Worm (Caenorhabditis elegans) whole organism, L4 larva: ENCODE results near the gene nhr-252.

Experiments used
- F10B5.3 ChIP-seq: sonication (generic microtip); optimal IDR thresholded peaks from 2 replicates; lab custom pipeline; 2016; ENCODE audit warnings: mild to moderate bottlenecking, missing genetic modification characterization, missing compliant biosample characterization
- F26F4.8 ChIP-seq: fragments of 200-800 bp; sonication (Bioruptor generic); conservative IDR thresholded peaks from 2 replicates; pipeline ENCODE4 v1.3.6; 2022; ENCODE audit warnings: missing genetic modification characterization, missing compliant biosample characterization
- R02D3.7 ChIP-seq: fragments of 150-350 bp; sonication (generic microtip); optimal IDR thresholded peaks from 3 replicates; lab custom pipeline; 2014; ENCODE audit warnings: missing biosample characterization, missing genetic modification characterization
- T20F7.1 ChIP-seq: fragments of 200-800 bp; sonication (Bioruptor generic); optimal IDR thresholded peaks from 2 replicates; lab custom pipeline; 2018; ENCODE audit warnings: mild to moderate bottlenecking, missing genetic modification characterization, missing compliant biosample characterization
- T26A8.4 ChIP-seq: fragments of 200-800 bp; sonication (Bioruptor generic); IDR thresholded peaks from 2 replicates; pipeline ENCODE4 v1.3.6; 2022; ENCODE audit warnings: missing genetic modification characterization, missing compliant biosample characterization
- Y105C5A.15 ChIP-seq: fragments of 200-800 bp; sonication (Bioruptor generic); IDR thresholded peaks from 2 replicates; pipeline ENCODE4 v1.3.6; 2022; ENCODE audit warnings: missing genetic modification characterization, missing compliant biosample characterization
- Y48G9A.11 ChIP-seq: fragments of 200-800 bp; sonication (Bioruptor generic); IDR thresholded peaks from 2 replicates; pipeline ENCODE4 v1.3.6; 2022; ENCODE audit warnings: missing genetic modification reagents, missing genetic modification characterization, missing compliant biosample characterization
- Y5F2A.4 ChIP-seq: fragments of 200-800 bp; sonication (Bioruptor generic); optimal IDR thresholded peaks from 2 replicates; lab custom pipeline; 2018; ENCODE audit warnings: mild to moderate bottlenecking, missing genetic modification characterization, missing compliant biosample characterization
- ceh-32 ChIP-seq: sonication (generic microtip); optimal IDR thresholded peaks from 2 replicates; lab custom pipeline; 2016; ENCODE audit warnings: mild to moderate bottlenecking, missing genetic modification characterization, missing compliant biosample characterization; ENCODE audit not compliant: poor library complexity
- ceh-62 ChIP-seq: sonication (generic microtip); optimal IDR thresholded peaks from 2 replicates; lab custom pipeline; 2017; ENCODE audit warnings: missing biosample characterization, missing genetic modification characterization
- ceh-82 ChIP-seq: sonication (generic microtip); optimal IDR thresholded peaks from 2 replicates; lab custom pipeline; 2017; ENCODE audit warnings: missing biosample characterization, missing genetic modification characterization
- cey-2 ChIP-seq: sonication (generic microtip); optimal IDR thresholded peaks from 3 replicates; lab custom pipeline; 2017; ENCODE audit warnings: missing genetic modification characterization, mild to moderate bottlenecking, missing compliant biosample characterization, antibody characterized with exemption, borderline replicate concordance; ENCODE audit not compliant: insufficient read depth
- daf-16 ChIP-seq, 3 experiments: sonication (generic microtip); optimal IDR thresholded peaks; 2 replicates each; lab custom pipeline; 2016 to 2017; ENCODE audit warnings: missing genetic modification characterization in 3 of 3, missing genetic modification reagents in 3 of 3, mild to moderate bottlenecking in 2 of 3, missing compliant biosample characterization in 2 of 3, missing biosample characterization in 1 of 3, moderate library complexity in 1 of 3
- daf-8 ChIP-seq: fragments of 200-800 bp; sonication (Bioruptor generic); IDR thresholded peaks from 2 replicates; pipeline ENCODE4 v1.3.6; 2022; ENCODE audit warnings: missing genetic modification characterization, missing compliant biosample characterization
- dmd-6 ChIP-seq: fragments of 200-800 bp; sonication (Bioruptor generic); IDR thresholded peaks from 2 replicates; pipeline ENCODE4 v1.3.6; 2022; ENCODE audit warnings: missing genetic modification reagents, missing genetic modification characterization, missing compliant biosample characterization
- dmd-8 ChIP-seq: fragments of 200-800 bp; sonication (Bioruptor generic); IDR thresholded peaks from 2 replicates; pipeline ENCODE4 v1.3.6; 2022; ENCODE audit warnings: missing genetic modification characterization, missing compliant biosample characterization
- duxl-1 ChIP-seq: sonication (generic microtip); optimal IDR thresholded peaks from 2 replicates; lab custom pipeline; 2016; ENCODE audit warnings: mild to moderate bottlenecking, missing genetic modification characterization, moderate library complexity, missing compliant biosample characterization; ENCODE audit not compliant: poor library complexity
- dve-1 ChIP-seq: sonication (generic microtip); optimal IDR thresholded peaks from 2 replicates; lab custom pipeline; 2017; ENCODE audit warnings: antibody characterized with exemption, mild to moderate bottlenecking, missing genetic modification characterization, missing compliant biosample characterization; ENCODE audit not compliant: insufficient read depth
- egl-27 ChIP-seq: sonication (generic microtip); optimal IDR thresholded peaks from 3 replicates; lab custom pipeline; 2017; ENCODE audit warnings: missing biosample characterization, missing genetic modification reagents, missing genetic modification characterization
- gei-8 ChIP-seq: fragments of 200-800 bp; sonication (Bioruptor generic); optimal IDR thresholded peaks from 2 replicates; lab custom pipeline; 2018; ENCODE audit warnings: mild to moderate bottlenecking, missing genetic modification characterization, missing compliant biosample characterization
- hif-1 ChIP-seq, 2 experiments: sonication (generic microtip); optimal IDR thresholded peaks; 2 replicates each; lab custom pipeline; 2016 to 2017; ENCODE audit warnings: missing compliant biosample characterization in 2 of 2, missing genetic modification characterization in 2 of 2, missing genetic modification reagents in 2 of 2, missing genotype in 2 of 2, mild to moderate bottlenecking in 1 of 2
- hlh-11 ChIP-seq: fragments of 200-800 bp; sonication (Bioruptor generic); optimal IDR thresholded peaks from 2 replicates; lab custom pipeline; 2018; ENCODE audit warnings: mild to moderate bottlenecking, missing genetic modification characterization, missing compliant biosample characterization
- hmg-1.1 ChIP-seq: fragments of 200-800 bp; sonication (Bioruptor generic); IDR thresholded peaks from 2 replicates; pipeline ENCODE4 v1.3.6; 2022; ENCODE audit warnings: missing genetic modification reagents, missing genetic modification characterization, missing compliant biosample characterization
- lin-13 ChIP-seq: fragments of 150-350 bp; optimal IDR thresholded peaks from 2 replicates; lab custom pipeline; 2014; ENCODE audit warnings: missing biosample characterization, missing genetic modification reagents, missing genetic modification characterization
- lir-3 ChIP-seq: sonication (generic microtip); optimal IDR thresholded peaks from 2 replicates; lab custom pipeline; 2016; ENCODE audit warnings: mild to moderate bottlenecking, missing genetic modification characterization, missing compliant biosample characterization
- lsy-2 ChIP-seq, 2 experiments: fragments of 150-350 bp in 1 of 2; sonication (generic microtip) in 1 of 2; optimal IDR thresholded peaks; 2 replicates each; lab custom pipeline; 2014 to 2017; ENCODE audit warnings: missing biosample characterization in 2 of 2, missing genetic modification characterization in 2 of 2
- madf-5 ChIP-seq, 2 experiments: fragments of 200-800 bp; sonication (Bioruptor generic); IDR thresholded peaks; 2 replicates each; pipeline ENCODE4 v1.3.6; 2022; ENCODE audit warnings: missing compliant biosample characterization in 2 of 2, missing genetic modification characterization in 2 of 2
- mdl-1 ChIP-seq, 2 experiments: fragments of 150-350 bp in 1 of 2; sonication (generic microtip) in 1 of 2; optimal IDR thresholded peaks; 2 replicates each; lab custom pipeline; 2014 to 2017; ENCODE audit warnings: missing biosample characterization in 2 of 2, missing genetic modification characterization in 2 of 2
- mdt-29 ChIP-seq: fragments of 200-800 bp; sonication (Bioruptor generic); IDR thresholded peaks from 2 replicates; pipeline ENCODE4 v1.3.6; 2022; ENCODE audit warnings: missing genetic modification reagents, missing genetic modification characterization, missing compliant biosample characterization
- mes-2 ChIP-seq: sonication (generic microtip); optimal IDR thresholded peaks from 2 replicates; lab custom pipeline; 2016; ENCODE audit warnings: missing genotype, mild to moderate bottlenecking, missing genetic modification characterization, missing compliant biosample characterization; ENCODE audit not compliant: poor library complexity, severe bottlenecking
- nhr-10 ChIP-seq: fragments of 150-350 bp; optimal IDR thresholded peaks from 2 replicates; lab custom pipeline; 2014; ENCODE audit warnings: missing biosample characterization, missing genetic modification characterization
- nhr-111 ChIP-seq: fragments of 200-800 bp; sonication (Bioruptor generic); optimal IDR thresholded peaks from 2 replicates; lab custom pipeline; 2018; ENCODE audit warnings: mild to moderate bottlenecking, missing genetic modification characterization, missing compliant biosample characterization
- nhr-28 ChIP-seq: fragments of 150-350 bp; optimal IDR thresholded peaks from 2 replicates; lab custom pipeline; 2014; ENCODE audit warnings: missing biosample characterization, missing genetic modification characterization
- nhr-42 ChIP-seq: fragments of 200-800 bp; sonication (Bioruptor generic); IDR thresholded peaks from 2 replicates; pipeline ENCODE4 v1.3.6; 2022; ENCODE audit warnings: missing genetic modification characterization, missing compliant biosample characterization
- nhr-48 ChIP-seq: sonication (generic microtip); optimal IDR thresholded peaks from 2 replicates; lab custom pipeline; 2016; ENCODE audit warnings: mild to moderate bottlenecking, missing genetic modification characterization, missing compliant biosample characterization
- nhr-77 ChIP-seq: fragments of 150-350 bp; optimal IDR thresholded peaks from 2 replicates; lab custom pipeline; 2014; ENCODE audit warnings: missing biosample characterization, missing genetic modification characterization
- pqm-1 ChIP-seq: sonication (generic microtip); optimal IDR thresholded peaks from 2 replicates; lab custom pipeline; 2017; ENCODE audit warnings: missing biosample characterization, missing genetic modification characterization
- rbr-2 ChIP-seq: sonication (generic microtip); optimal IDR thresholded peaks from 2 replicates; lab custom pipeline; 2016; ENCODE audit warnings: missing genotype, missing genetic modification characterization, missing compliant biosample characterization
- set-16 ChIP-seq: fragments of 200-800 bp; sonication (Bioruptor generic); IDR thresholded peaks from 2 replicates; pipeline ENCODE4 v1.3.6; 2022; ENCODE audit warnings: missing genetic modification reagents, missing genetic modification characterization, missing compliant biosample characterization
- snpc-1.2 ChIP-seq: fragments of 200-800 bp; sonication (Bioruptor generic); IDR thresholded peaks from 2 replicates; pipeline ENCODE4 v1.3.6; 2022; ENCODE audit warnings: missing genetic modification reagents, missing genetic modification characterization, missing compliant biosample characterization
- snpc-4 ChIP-seq: fragments of 150-350 bp; optimal IDR thresholded peaks from 2 replicates; lab custom pipeline; 2014; ENCODE audit warnings: missing biosample characterization, missing genetic modification characterization
- spr-1 ChIP-seq: sonication (generic microtip); optimal IDR thresholded peaks from 2 replicates; lab custom pipeline; 2016; ENCODE audit warnings: mild to moderate bottlenecking, missing genetic modification characterization, missing compliant biosample characterization
- spr-3 ChIP-seq: fragments of 200-800 bp; sonication (Bioruptor generic); optimal IDR thresholded peaks from 2 replicates; lab custom pipeline; 2018; ENCODE audit warnings: mild to moderate bottlenecking, missing genetic modification characterization, missing compliant biosample characterization
- zip-2 ChIP-seq: fragments of 150-350 bp; optimal IDR thresholded peaks from 2 replicates; lab custom pipeline; 2014; ENCODE audit warnings: missing biosample characterization, missing genetic modification characterization
- ztf-11 ChIP-seq: fragments of 150-350 bp; optimal IDR thresholded peaks from 2 replicates; lab custom pipeline; 2014; ENCODE audit warnings: missing biosample characterization, missing genetic modification characterization
- ztf-7 ChIP-seq: fragments of 150-350 bp; optimal IDR thresholded peaks from 2 replicates; lab custom pipeline; 2014; ENCODE audit warnings: missing biosample characterization, missing genetic modification characterization

The nhr-252 gene

DNA sequence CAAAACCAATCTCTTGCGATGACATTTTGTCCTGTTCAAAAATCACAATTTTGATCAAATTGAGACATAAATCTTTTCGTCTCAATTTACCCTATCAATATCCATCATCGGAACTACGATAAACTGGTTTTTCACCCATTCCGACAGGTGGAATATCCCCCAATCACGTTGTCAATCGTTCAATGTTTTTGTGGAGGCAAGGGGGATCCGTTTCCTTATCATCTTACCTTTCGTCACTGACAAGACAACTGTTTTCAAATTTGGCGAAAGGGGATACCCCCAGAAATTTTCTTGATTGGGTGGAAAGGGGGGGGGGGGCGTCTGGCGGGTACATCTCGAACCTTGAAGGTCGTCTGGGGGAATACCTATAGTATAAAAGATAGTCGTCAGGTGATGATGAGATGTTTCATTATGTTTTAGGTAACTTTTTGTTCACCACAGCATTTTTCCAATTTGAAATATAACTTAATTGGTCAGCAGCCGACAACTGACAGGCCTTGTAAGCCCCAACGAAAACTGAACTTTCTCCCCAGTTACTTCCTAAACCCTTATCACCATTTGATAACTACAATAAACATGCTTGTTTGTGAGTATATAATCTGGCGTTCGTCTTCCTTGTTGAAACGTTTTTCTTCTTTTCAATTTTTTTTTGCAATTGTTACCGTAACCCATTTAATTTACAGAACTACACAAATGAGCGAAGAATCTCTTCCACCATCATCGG lies 23.0 kb upstream of the nhr-252 start, which contains the start of gene ZK6.8 (continued):
- TF ChIP-seq duxl-1 (no peak), set-16 (GFP tag; lab: Robert Waterston, UW) (no peak), lir-3 (tag; lab: Kevin White, UChicago) (no peak), daf-16 (GFP tag; optimal IDR thresholded peaks at IDR 0.05; lab: Kevin White, UChicago) (no peak), daf-16 (tag; optimal IDR thresholded peaks at IDR 0.05; lab: Kevin White, UChicago) (peak; percentile 68), rbr-2 (tag; lab: Kevin White, UChicago) (no peak), dmd-8 (no peak), hlh-11 (tag; lab: Kevin White, UChicago) (peak; percentile 87), mes-2 (tag; lab: Kevin White, UChicago) (no peak), spr-1 (tag; lab: Kevin White, UChicago) (no peak), nhr-10 (tag; lab: Kevin White, UChicago) (peak; percentile 11), egl-27 (tag; lab: Kevin White, UChicago) (no peak), Y105C5A.15 (GFP tag; lab: Robert Waterston, UW) (no peak), nhr-48 (tag; lab: Kevin White, UChicago) (peak; percentile 88), dve-1 (peak; percentile 48), ceh-62 (no peak), hmg-1.1 (GFP tag; lab: Robert Waterston, UW) (no peak), nhr-42 (no peak), nhr-77 (no peak), dmd-6 (GFP tag; lab: Robert Waterston, UW) (peak; percentile 43), daf-8 (GFP tag; lab: Robert Waterston, UW) (no peak), ztf-11 (no peak), mdt-29 (no peak), lin-13 (GFP tag; lab: Kevin White, UChicago) (no peak), Y48G9A.11 (no peak), cey-2 (tag; lab: Kevin White, UChicago) (peak; percentile 82), mdl-1 (tag; optimal IDR thresholded peaks at IDR 0.05; lab: Kevin White, UChicago) (peak; percentile 45 to 88), spr-3 (no peak), F26F4.8 (GFP tag; lab: Robert Waterston, UW) (no peak), ceh-82 (no peak), ztf-7 (tag; lab: Kevin White, UChicago) (no peak), pqm-1 (peak; percentile 6), zip-2 (tag; lab: Kevin White, UChicago) (no peak), nhr-28 (tag; lab: Kevin White, UChicago) (peak; percentile 87)

DNA sequence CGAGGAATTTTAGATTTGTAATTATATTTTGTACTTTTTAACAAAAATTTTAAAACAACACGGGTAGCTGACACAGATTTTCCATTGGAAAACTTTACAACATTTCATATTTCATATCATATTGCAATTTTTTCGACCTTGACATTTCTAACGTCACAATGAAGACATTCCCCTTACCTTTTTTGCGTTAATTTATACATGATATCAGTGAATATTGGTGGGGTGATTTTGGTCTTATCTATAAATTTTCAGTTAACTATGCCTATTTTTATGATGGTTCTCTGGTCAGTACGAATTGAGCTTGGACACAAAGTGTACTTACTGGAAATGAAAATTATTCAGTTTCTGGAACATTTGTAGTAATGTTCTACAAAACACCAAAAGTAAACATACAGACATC lies 19.9 kb upstream of the nhr-252 start:
- TF ChIP-seq daf-16 (GFP tag; optimal IDR thresholded peaks at IDR 0.05; lab: Kevin White, UChicago) (no peak), daf-16 (tag; optimal IDR thresholded peaks at IDR 0.05; lab: Kevin White, UChicago) (peak; percentile 66), lsy-2 (tag; optimal IDR thresholded peaks at IDR 0.05; lab: Kevin White, UChicago) (peak in 1 of 2 experiments; percentile 16), nhr-28 (tag; lab: Kevin White, UChicago) (peak; percentile 78), dmd-6 (GFP tag; lab: Robert Waterston, UW) (peak; percentile 70), hlh-11 (tag; lab: Kevin White, UChicago) (peak; percentile 21), R02D3.7 (tag; lab: Kevin White, UChicago) (no peak), mdt-29 (no peak), dve-1 (peak; percentile 82), madf-5 (GFP tag; IDR thresholded peaks at IDR 0.05; lab: Robert Waterston, UW) (no peak), pqm-1 (peak; percentile 73), snpc-4 (tag; lab: Kevin White, UChicago) (no peak)

DNA sequence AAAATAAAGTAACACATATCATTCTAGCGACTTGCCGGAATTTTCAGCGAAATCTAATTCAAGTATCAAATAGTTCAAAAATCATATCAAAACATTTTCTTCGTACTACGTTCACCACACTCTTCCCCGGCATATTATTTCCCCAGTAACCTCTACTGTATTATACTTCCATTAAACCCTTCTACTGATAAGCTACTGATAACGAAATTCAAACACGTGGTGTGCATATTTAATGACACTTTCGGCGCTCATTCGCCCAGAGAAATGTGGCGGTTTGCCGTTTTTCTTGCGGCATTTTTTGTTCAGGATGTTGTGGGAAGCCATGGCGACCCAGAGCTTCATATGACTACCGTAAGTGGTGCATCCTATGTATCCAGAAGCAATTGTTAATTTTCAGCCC lies 18.9 kb upstream of the nhr-252 start, which contains the start of gene lipl-5:
lipl-5 (plus strand) TSS at position 259 of the 400 bp plus-strand sequence.
- peak; percentile 7 for TF ChIP-seq nhr-48 (tag; lab: Kevin White, UChicago)
- peak; percentile 96 for TF ChIP-seq nhr-28 (tag; lab: Kevin White, UChicago)
- TF ChIP-seq daf-16 (GFP tag; optimal IDR thresholded peaks at IDR 0.05; lab: Kevin White, UChicago) = no peak
- TF ChIP-seq daf-16 (tag; optimal IDR thresholded peaks at IDR 0.05; lab: Kevin White, UChicago) = peak; percentile 72
- peak; percentile 27 for TF ChIP-seq mes-2 (tag; lab: Kevin White, UChicago)
- no peak for TF ChIP-seq snpc-1.2 (GFP tag; lab: Robert Waterston, UW)
- no peak for TF ChIP-seq T20F7.1
- no peak for TF ChIP-seq ceh-32
- TF ChIP-seq mdt-29 = no peak
- no peak for TF ChIP-seq T26A8.4 (GFP tag; lab: Robert Waterston, UW)
- TF ChIP-seq Y5F2A.4 = no peak
- TF ChIP-seq gei-8 (GFP tag; lab: Kevin White, UChicago) = no peak
- TF ChIP-seq hif-1 (tag; optimal IDR thresholded peaks at IDR 0.05; lab: Kevin White, UChicago) = no peak
- TF ChIP-seq ztf-11 = no peak
- no peak for TF ChIP-seq egl-27 (tag; lab: Kevin White, UChicago)
- no peak for TF ChIP-seq F10B5.3 (tag; lab: Kevin White, UChicago)
- TF ChIP-seq nhr-111 = no peak
